Fruit fly (Drosophila melanogaster): ENCODE measurements around the gene daed.
A peak's percentile ranks its signal among the peaks of the same experiment; 100 is the strongest.

The daed gene

dm6 chr2L:2221649-2222150 lies 5.6 kb upstream of the daed start (continued):
- TF ChIP-seq CG15336 (GFP tag; IDR thresholded peaks at IDR 0.05) (peak; percentile 100), Ets21C (GFP tag; optimal IDR thresholded peaks at IDR 0.05) (peak; percentile 95), Hr39 (GFP tag; optimal IDR thresholded peaks at IDR 0.05) (peak; percentile 97), salr (GFP tag; optimal IDR thresholded peaks at IDR 0.05) (peak; percentile 98 to 99), CG1621 (tag; optimal IDR thresholded peaks at IDR 0.05) (peak; percentile 98), CG32006 (GFP tag; optimal IDR thresholded peaks at IDR 0.05) (peak; percentile 99), fkh (GFP tag; optimal IDR thresholded peaks at IDR 0.05) (peak; percentile 94), OdsH (GFP tag; optimal IDR thresholded peaks at IDR 0.05) (peak; percentile 99), ss (GFP tag; optimal IDR thresholded peaks at IDR 0.05) (peak; percentile 97 to 99), CG34406 (GFP tag; optimal IDR thresholded peaks at IDR 0.05) (peak; percentile 99), fd59A (GFP tag; optimal IDR thresholded peaks at IDR 0.05) (peak; percentile 99), Ets96B (tag; optimal IDR thresholded peaks at IDR 0.05) (peak; percentile 98), Sox102F (GFP tag; optimal IDR thresholded peaks at IDR 0.05) (peak; percentile 99), CG16779 (tag; optimal IDR thresholded peaks at IDR 0.05) (peak; percentile 98)

- peak; percentile 53 for TF ChIP-seq svp (GFP tag)
- TF ChIP-seq fkh (GFP tag; optimal IDR thresholded peaks at IDR 0.05): peak; percentile 31
- TF ChIP-seq Eip78C (GFP tag): peak; percentile 62
- TF ChIP-seq esn (GFP tag; optimal IDR thresholded peaks at IDR 0.05): peak; percentile 16
- no peak for TF ChIP-seq CG6808 (GFP tag; optimal IDR thresholded peaks at IDR 0.05)
- peak; percentile 26 for TF ChIP-seq vri (GFP tag; optimal IDR thresholded peaks at IDR 0.05)
- TF ChIP-seq CG1621 (tag; optimal IDR thresholded peaks at IDR 0.05): peak; percentile 4
- no peak for TF ChIP-seq Hr4 (GFP tag; optimal IDR thresholded peaks at IDR 0.05)
Observed at dm6 chr2L:2220573-2221332, 4.6 kb upstream of the daed start, which contains the start of gene papi. papi (plus strand) TSS chr2L:2220748.

dm6 chr2L:2217067-2217684 lies 1.1 kb upstream of the daed start, which contains the start of the genes CG15386, CG42371 and mio:
CG15386 (minus strand) TSS chr2L:2217246.
CG42371 (minus strand) TSS chr2L:2217246.
mio (plus strand) TSS chr2L:2217290.
- TF ChIP-seq pdm3 (GFP tag; optimal IDR thresholded peaks at IDR 0.05) (no peak), Eip78C (GFP tag) (peak; percentile 59), CG6854 (GFP tag; optimal IDR thresholded peaks at IDR 0.05) (peak; percentile 11), dac (GFP tag; optimal IDR thresholded peaks at IDR 0.05) (no peak), lz (GFP tag; optimal IDR thresholded peaks at IDR 0.05) (no peak), Lpt (GFP tag; optimal IDR thresholded peaks at IDR 0.05) (no peak), fd59A (GFP tag; optimal IDR thresholded peaks at IDR 0.05) (no peak), Sox14 (GFP tag; optimal IDR thresholded peaks at IDR 0.05) (peak; percentile 30), CG8632 (GFP tag; optimal IDR thresholded peaks at IDR 0.05) (no peak), CG10669 (GFP tag; optimal IDR thresholded peaks at IDR 0.05) (no peak), net (GFP tag; optimal IDR thresholded peaks at IDR 0.05) (no peak), CG6808 (GFP tag; optimal IDR thresholded peaks at IDR 0.05) (no peak), CG8119 (GFP tag; IDR thresholded peaks at IDR 0.05) (no peak), CG6163 (GFP tag; IDR thresholded peaks at IDR 0.05) (no peak), Hr39 (GFP tag; optimal IDR thresholded peaks at IDR 0.05) (no peak), Hr38 (GFP tag; optimal IDR thresholded peaks at IDR 0.05) (no peak), eg (GFP tag; IDR thresholded peaks at IDR 0.05) (no peak), fkh (GFP tag; optimal IDR thresholded peaks at IDR 0.05) (peak; percentile 35), Ets96B (tag; optimal IDR thresholded peaks at IDR 0.05) (peak; percentile 11), CG31627 (GFP tag; optimal IDR thresholded peaks at IDR 0.05) (no peak), CG15336 (GFP tag; IDR thresholded peaks at IDR 0.05) (no peak), CG9139 (GFP tag; optimal IDR thresholded peaks at IDR 0.05) (no peak), CG3919 (GFP tag; optimal IDR thresholded peaks at IDR 0.05) (no peak), Ets21C (GFP tag; optimal IDR thresholded peaks at IDR 0.05) (no peak), achi (GFP tag; optimal IDR thresholded peaks at IDR 0.05) (no peak), CG6792 (GFP tag; optimal IDR thresholded peaks at IDR 0.05) (no peak), CG11294 (GFP tag; IDR thresholded peaks at IDR 0.05) (no peak), fd85E (GFP tag; optimal IDR thresholded peaks at IDR 0.05) (no peak), svp (GFP tag) (no peak), vri (GFP tag; optimal IDR thresholded peaks at IDR 0.05) (no peak), CG32006 (GFP tag; optimal IDR thresholded peaks at IDR 0.05) (no peak), CG4318 (GFP tag; optimal IDR thresholded peaks at IDR 0.05) (no peak), CG8319 (GFP tag; optimal IDR thresholded peaks at IDR 0.05) (no peak), CG3032 (tag; optimal IDR thresholded peaks at IDR 0.05) (peak; percentile 5), Hr4 (GFP tag; optimal IDR thresholded peaks at IDR 0.05) (no peak), Smox (GFP tag; optimal IDR thresholded peaks at IDR 0.05) (no peak)
